Worm (Caenorhabditis elegans) whole organism, late embryonic: Measurements from ENCODE around the gene srh-216.

ENCODE experiments used
- F13H6.1 ChIP-seq: sonication (generic microtip); optimal IDR thresholded peaks from 2 replicates; lab custom pipeline; 2016; ENCODE audit warnings: missing genetic modification characterization, missing compliant biosample characterization
- K09A11.1 ChIP-seq: sonication (generic microtip); optimal IDR thresholded peaks from 2 replicates; lab custom pipeline; 2017; ENCODE audit warnings: antibody characterized with exemption, mild to moderate bottlenecking, missing genetic modification characterization, missing compliant biosample characterization; ENCODE audit not compliant: insufficient read depth
- ahr-1 ChIP-seq: sonication (generic microtip); optimal IDR thresholded peaks from 2 replicates; lab custom pipeline; 2016; ENCODE audit warnings: missing genetic modification characterization, missing compliant biosample characterization
- fkh-10 ChIP-seq: fragments of 150-350 bp; optimal IDR thresholded peaks from 2 replicates; lab custom pipeline; 2014; ENCODE audit warnings: missing biosample characterization, missing genetic modification reagents, missing genetic modification characterization
- pha-4 ChIP-seq: fragments of 150-350 bp; optimal IDR thresholded peaks from 2 replicates; lab custom pipeline; 2018; ENCODE audit warnings: missing biosample characterization, missing genetic modification reagents, missing genetic modification characterization

DNA sequence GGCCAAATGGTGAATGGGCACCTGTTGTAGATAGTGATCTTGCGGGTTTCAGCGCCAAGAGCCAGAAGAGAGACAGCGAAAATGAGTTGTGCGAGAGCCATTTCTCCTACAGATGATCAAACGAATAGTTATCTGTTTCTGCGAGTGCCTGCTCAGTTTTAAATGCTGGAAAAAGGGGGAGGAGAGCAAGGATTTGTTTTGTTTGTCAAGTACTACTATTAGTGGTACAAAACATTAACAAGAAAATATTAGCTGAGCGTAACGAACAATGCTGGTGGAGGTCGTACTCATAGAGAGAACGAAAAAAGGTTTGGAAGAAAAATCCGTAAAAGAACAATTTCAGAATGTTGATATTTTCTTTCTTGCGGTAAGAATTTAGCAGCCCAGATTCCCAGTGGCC is 44.0 kb upstream of the srh-216 start, which contains the start of gene thn-4:
- TF ChIP-seq pha-4 (tag; lab: Kevin White, UChicago) (no peak), fkh-10 (no peak), ahr-1 (tag; lab: Kevin White, UChicago) (no peak), F13H6.1 (tag; lab: Kevin White, UChicago) (no peak), K09A11.1 (tag; lab: Kevin White, UChicago) (no peak)
